Worm (Caenorhabditis elegans) whole organism, L4/young adult: ENCODE results near the gene pqn-18.

ENCODE experiments used
- W03F9.2 ChIP-seq: fragments of 150-350 bp; optimal IDR thresholded peaks from 2 replicates; lab custom pipeline; 2014; ENCODE audit warnings: missing biosample characterization, missing genetic modification characterization
- dao-5 ChIP-seq: sonication (generic microtip); optimal IDR thresholded peaks from 2 replicates; lab custom pipeline; 2016; ENCODE audit warnings: missing genotype, missing genetic modification characterization, moderate library complexity, missing compliant biosample characterization
- him-1 ChIP-seq: sonication (generic microtip); optimal IDR thresholded peaks from 2 replicates; lab custom pipeline; 2016; ENCODE audit warnings: missing genotype, missing genetic modification reagents, missing genetic modification characterization, missing compliant biosample characterization

- TF ChIP-seq him-1 (tag; lab: Kevin White, UChicago), result no peak
- TF ChIP-seq W03F9.2 (tag; lab: Kevin White, UChicago), result no peak
- TF ChIP-seq dao-5 (tag; lab: Kevin White, UChicago), result no peak
Observed at ce11 chrX:12907502-12907901, at the start of gene pqn-18.
